Worm (Caenorhabditis elegans) whole organism, L1 larva: Measurements from ENCODE around the gene bnc-1.
A peak's percentile ranks its signal among the peaks of the same experiment; 100 is the strongest.

Experiments
- F16B12.6 ChIP-seq: fragments of 150-350 bp; optimal IDR thresholded peaks from 2 replicates; lab custom pipeline; 2014; ENCODE audit warnings: missing biosample characterization, missing genetic modification characterization
- aha-1 ChIP-seq: fragments of 150-350 bp; optimal IDR thresholded peaks from 2 replicates; lab custom pipeline; 2014; ENCODE audit warnings: missing biosample characterization, missing genetic modification characterization
- alr-1 ChIP-seq: fragments of 200-800 bp; sonication (Bioruptor generic); optimal IDR thresholded peaks from 2 replicates; lab custom pipeline; 2018; ENCODE audit warnings: borderline replicate concordance, mild to moderate bottlenecking, missing genetic modification characterization, missing compliant biosample characterization
- ama-1 ChIP-seq: fragments of 150-350 bp; optimal IDR thresholded peaks from 2 replicates; lab custom pipeline; 2014
- ceh-63 ChIP-seq: fragments of 200-800 bp; sonication (Bioruptor generic); optimal IDR thresholded peaks from 2 replicates; lab custom pipeline; 2018; ENCODE audit warnings: mild to moderate bottlenecking, missing genetic modification characterization, missing compliant biosample characterization
- ceh-8 ChIP-seq: fragments of 200-800 bp; sonication (Bioruptor generic); optimal IDR thresholded peaks from 2 replicates; lab custom pipeline; 2018; ENCODE audit warnings: mild to moderate bottlenecking, missing genetic modification characterization, moderate library complexity, missing compliant biosample characterization
- ceh-88 ChIP-seq: fragments of 200-800 bp; sonication (Bioruptor generic); IDR thresholded peaks from 2 replicates; pipeline ENCODE4 v1.3.6; 2022; ENCODE audit warnings: missing genetic modification characterization, missing compliant biosample characterization
- ceh-90 ChIP-seq: sonication (generic microtip); optimal IDR thresholded peaks from 2 replicates; lab custom pipeline; 2016; ENCODE audit warnings: missing genetic modification characterization, missing compliant biosample characterization
- ces-1 ChIP-seq: fragments of 150-350 bp; optimal IDR thresholded peaks from 2 replicates; lab custom pipeline; 2014; ENCODE audit warnings: missing biosample characterization, missing genetic modification reagents, missing genetic modification characterization
- dpl-1 ChIP-seq, 3 experiments: fragments of 150-350 bp in 2 of 3; sonication (generic microtip) in 1 of 3; optimal IDR thresholded peaks; 2 replicates each; lab custom pipeline; 2014 to 2017; ENCODE audit warnings: missing biosample characterization in 3 of 3, missing genetic modification characterization in 3 of 3, missing genetic modification reagents in 3 of 3
- efl-3 ChIP-seq: fragments of 200-800 bp; sonication (Bioruptor generic); optimal IDR thresholded peaks from 2 replicates; lab custom pipeline; 2018; ENCODE audit warnings: mild to moderate bottlenecking, missing genetic modification characterization, missing compliant biosample characterization
- elt-3 ChIP-seq, 6 experiments: fragments of 150-350 bp in 1 of 6; sonication (generic microtip); optimal IDR thresholded peaks; 2 replicates each; lab custom pipeline; 2017 to 2018; ENCODE audit warnings: missing biosample characterization in 6 of 6, missing genetic modification characterization in 6 of 6, inconsistent platforms in 1 of 6
- ets-5 ChIP-seq: fragments of 200-800 bp; sonication (Bioruptor generic); IDR thresholded peaks from 2 replicates; pipeline ENCODE4 v1.3.6; 2022; ENCODE audit warnings: missing genetic modification characterization, missing compliant biosample characterization
- fkh-10 ChIP-seq: sonication (generic microtip); optimal IDR thresholded peaks from 2 replicates; lab custom pipeline; 2017; ENCODE audit warnings: missing biosample characterization, missing genetic modification reagents, missing genetic modification characterization
- fkh-4 ChIP-seq: sonication (generic microtip); optimal IDR thresholded peaks from 2 replicates; lab custom pipeline; 2016; ENCODE audit warnings: missing compliant biosample characterization, missing genetic modification characterization, borderline replicate concordance
- grh-1 ChIP-seq: fragments of 200-800 bp; sonication (Bioruptor generic); IDR thresholded peaks from 2 replicates; pipeline ENCODE4 v1.3.6; 2022; ENCODE audit warnings: missing genetic modification reagents, missing genetic modification characterization, missing compliant biosample characterization
- hlh-17 ChIP-seq: fragments of 200-800 bp; sonication (Bioruptor generic); optimal IDR thresholded peaks from 2 replicates; lab custom pipeline; 2018; ENCODE audit warnings: missing genetic modification characterization, mild to moderate bottlenecking, missing compliant biosample characterization, moderate library complexity, borderline replicate concordance
- isw-1 ChIP-seq: fragments of 200-800 bp; sonication (Bioruptor generic); IDR thresholded peaks from 2 replicates; pipeline ENCODE4 v1.3.6; 2022; ENCODE audit warnings: missing genetic modification characterization, missing compliant biosample characterization
- jun-1 ChIP-seq: fragments of 150-350 bp; optimal IDR thresholded peaks from 2 replicates; lab custom pipeline; 2014; ENCODE audit warnings: missing biosample characterization, missing genetic modification reagents, missing genetic modification characterization
- lin-13 ChIP-seq: fragments of 150-350 bp; optimal IDR thresholded peaks from 2 replicates; lab custom pipeline; 2014; ENCODE audit warnings: missing biosample characterization, missing genetic modification reagents, missing genetic modification characterization
- lin-14 ChIP-seq: fragments of 200-800 bp; sonication (Bioruptor generic); optimal IDR thresholded peaks from 2 replicates; lab custom pipeline; 2018; ENCODE audit warnings: mild to moderate bottlenecking, missing genetic modification characterization, moderate library complexity, missing compliant biosample characterization
- lin-15B ChIP-seq: fragments of 150-350 bp; sonication (generic microtip); optimal IDR thresholded peaks from 3 replicates; lab custom pipeline; 2014; ENCODE audit warnings: missing biosample characterization, missing genetic modification characterization
- lin-35 ChIP-seq, 2 experiments: fragments of 150-350 bp; optimal IDR thresholded peaks; 2 replicates each; lab custom pipeline; 2014; ENCODE audit warnings: missing biosample characterization in 2 of 2, missing genetic modification characterization in 2 of 2, missing genetic modification reagents in 2 of 2
- lin-39 ChIP-seq: fragments of 150-350 bp; optimal IDR thresholded peaks from 2 replicates; lab custom pipeline; 2014; ENCODE audit warnings: missing biosample characterization, missing genetic modification reagents, missing genetic modification characterization
- lir-3 ChIP-seq: sonication (generic microtip); optimal IDR thresholded peaks from 2 replicates; lab custom pipeline; 2016; ENCODE audit warnings: mild to moderate bottlenecking, missing genetic modification characterization, moderate library complexity, missing compliant biosample characterization; ENCODE audit not compliant: poor library complexity
- mab-9 ChIP-seq: fragments of 200-800 bp; sonication (Bioruptor generic); IDR thresholded peaks from 2 replicates; pipeline ENCODE4 v1.3.6; 2022; ENCODE audit warnings: missing genetic modification reagents, missing genetic modification characterization, missing compliant biosample characterization
- mdl-1 ChIP-seq, 2 experiments: fragments of 150-350 bp; optimal IDR thresholded peaks; 2 replicates each; lab custom pipeline; 2014 to 2017; ENCODE audit warnings: missing biosample characterization in 2 of 2, missing genetic modification characterization in 2 of 2, inconsistent platforms in 1 of 2
- nhr-11 ChIP-seq: fragments of 150-350 bp; optimal IDR thresholded peaks from 2 replicates; lab custom pipeline; 2014; ENCODE audit warnings: missing biosample characterization, missing genetic modification characterization
- nhr-12 ChIP-seq: sonication (generic microtip); optimal IDR thresholded peaks from 2 replicates; lab custom pipeline; 2017; ENCODE audit warnings: missing biosample characterization, missing genetic modification characterization
- nhr-28 ChIP-seq: fragments of 150-350 bp; optimal IDR thresholded peaks from 2 replicates; lab custom pipeline; 2014; ENCODE audit warnings: missing biosample characterization, missing genetic modification characterization
- nhr-47 ChIP-seq: sonication (generic microtip); optimal IDR thresholded peaks from 2 replicates; lab custom pipeline; 2016; ENCODE audit warnings: mild to moderate bottlenecking, missing genetic modification characterization, moderate library complexity, missing compliant biosample characterization
- nhr-76 ChIP-seq: sonication (generic microtip); optimal IDR thresholded peaks from 2 replicates; lab custom pipeline; 2017; ENCODE audit warnings: missing biosample characterization, missing genetic modification characterization
- nhr-84 ChIP-seq: sonication (generic microtip); optimal IDR thresholded peaks from 2 replicates; lab custom pipeline; 2017; ENCODE audit warnings: missing biosample characterization, missing genetic modification characterization
- nhr-85 ChIP-seq: sonication (generic microtip); peaks from one replicate; lab custom pipeline; 2016; ENCODE audit warnings: missing genetic modification characterization, inconsistent platforms, missing compliant biosample characterization
- pag-3 ChIP-seq: sonication (generic microtip); optimal IDR thresholded peaks from 2 replicates; lab custom pipeline; 2017; ENCODE audit warnings: missing genetic modification characterization, mild to moderate bottlenecking, missing compliant biosample characterization, antibody characterized with exemption, borderline replicate concordance; ENCODE audit not compliant: insufficient read depth
- pax-3 ChIP-seq: fragments of 200-800 bp; sonication (Bioruptor generic); optimal IDR thresholded peaks from 2 replicates; lab custom pipeline; 2018; ENCODE audit warnings: mild to moderate bottlenecking, missing genetic modification characterization, moderate library complexity, missing compliant biosample characterization
- pqm-1 ChIP-seq: sonication (generic microtip); optimal IDR thresholded peaks from 3 replicates; lab custom pipeline; 2017; ENCODE audit warnings: missing biosample characterization, missing genetic modification characterization
- rnt-1 ChIP-seq: sonication (generic microtip); optimal IDR thresholded peaks from 2 replicates; lab custom pipeline; 2016; ENCODE audit warnings: mild to moderate bottlenecking, missing genetic modification characterization, moderate library complexity, missing compliant biosample characterization
- skn-1 ChIP-seq: fragments of 150-350 bp; optimal IDR thresholded peaks from 2 replicates; lab custom pipeline; 2014; ENCODE audit warnings: missing biosample characterization, missing genetic modification characterization
- snpc-4 ChIP-seq: fragments of 150-350 bp; optimal IDR thresholded peaks from 2 replicates; lab custom pipeline; 2014; ENCODE audit warnings: missing biosample characterization, missing genetic modification characterization
- sptf-1 ChIP-seq: fragments of 150-350 bp; optimal IDR thresholded peaks from 2 replicates; lab custom pipeline; 2014; ENCODE audit warnings: missing biosample characterization, missing genetic modification characterization
- swsn-7 ChIP-seq: sonication (generic microtip); optimal IDR thresholded peaks from 2 replicates; lab custom pipeline; 2016; ENCODE audit warnings: missing genetic modification characterization, missing compliant biosample characterization
- tbx-2 ChIP-seq: sonication (generic microtip); optimal IDR thresholded peaks from 2 replicates; lab custom pipeline; 2016; ENCODE audit warnings: missing genetic modification characterization, missing compliant biosample characterization
- tlp-1 ChIP-seq: fragments of 150-350 bp; optimal IDR thresholded peaks from 2 replicates; lab custom pipeline; 2014; ENCODE audit warnings: missing biosample characterization, missing genetic modification characterization
- unc-130 ChIP-seq: fragments of 150-350 bp; optimal IDR thresholded peaks from 2 replicates; lab custom pipeline; 2017; ENCODE audit warnings: missing biosample characterization, missing genetic modification characterization, inconsistent platforms
- vab-15 ChIP-seq: sonication (generic microtip); optimal IDR thresholded peaks from 2 replicates; lab custom pipeline; 2017; ENCODE audit warnings: missing genotype, mild to moderate bottlenecking, missing genetic modification characterization, missing compliant biosample characterization
- xbp-1 ChIP-seq: sonication (generic microtip); optimal IDR thresholded peaks from 2 replicates; lab custom pipeline; 2016; ENCODE audit warnings: missing genetic modification characterization, missing compliant biosample characterization
- zag-1 ChIP-seq: fragments of 150-350 bp; optimal IDR thresholded peaks from 2 replicates; lab custom pipeline; 2014; ENCODE audit warnings: missing biosample characterization, missing genetic modification characterization
- zip-4 ChIP-seq: fragments of 200-800 bp; sonication (Bioruptor generic); optimal IDR thresholded peaks from 2 replicates; lab custom pipeline; 2018; ENCODE audit warnings: mild to moderate bottlenecking, missing genetic modification characterization, moderate library complexity, missing compliant biosample characterization
- ztf-11 ChIP-seq, 2 experiments: sonication (generic microtip); optimal IDR thresholded peaks; 2 replicates each; lab custom pipeline; 2016 to 2017; ENCODE audit warnings: missing genetic modification characterization in 2 of 2, missing biosample characterization in 1 of 2, missing compliant biosample characterization in 1 of 2
- ztf-4 ChIP-seq: fragments of 150-350 bp; optimal IDR thresholded peaks from 2 replicates; lab custom pipeline; 2014; ENCODE audit warnings: missing biosample characterization, missing genetic modification characterization

bnc-1 gene

ce11 chrV:12303453-12304077 lies 26.7 kb upstream of the bnc-1 start (continued):
- TF ChIP-seq sptf-1 (no peak), nhr-76 (tag; lab: Kevin White, UChicago) (peak; percentile 78), dpl-1 (GFP tag; optimal IDR thresholded peaks at IDR 0.05; lab: Kevin White, UChicago) (peak; percentile 27 to 68 (median 56)), nhr-28 (tag; lab: Kevin White, UChicago) (no peak), elt-3 (tag; optimal IDR thresholded peaks at IDR 0.05; lab: Kevin White, UChicago) (peak in 3 of 6 experiments; percentile 36 to 61 (median 37)), lin-35 (GFP tag; optimal IDR thresholded peaks at IDR 0.05; lab: Kevin White, UChicago) (peak; percentile 71 to 74), lin-39 (tag; lab: Kevin White, UChicago) (peak; percentile 16), lir-3 (tag; lab: Kevin White, UChicago) (peak; percentile 10), nhr-11 (tag; lab: Kevin White, UChicago) (peak; percentile 19), jun-1 (tag; lab: Kevin White, UChicago) (peak; percentile 85), ets-5 (GFP tag; lab: Robert Waterston, UW) (no peak), ztf-4 (tag; lab: Kevin White, UChicago) (peak; percentile 84), ces-1 (GFP tag; lab: Kevin White, UChicago) (no peak), pax-3 (peak; percentile 93), lin-13 (GFP tag; lab: Kevin White, UChicago) (peak; percentile 65), grh-1 (GFP tag; lab: Robert Waterston, UW) (peak; percentile 74), lin-14 (GFP tag; lab: Kevin White, UChicago) (peak; percentile 76), fkh-10 (GFP tag; lab: Kevin White, UChicago) (peak; percentile 56), mab-9 (GFP tag; lab: Robert Waterston, UW) (peak; percentile 75), ceh-63 (GFP tag; lab: Kevin White, UChicago) (peak; percentile 64), rnt-1 (tag; lab: Kevin White, UChicago) (peak; percentile 91), ztf-11 (tag; optimal IDR thresholded peaks at IDR 0.05; lab: Kevin White, UChicago) (peak in 1 of 2 experiments; percentile 84), nhr-12 (tag; lab: Kevin White, UChicago) (no peak), pqm-1 (tag; lab: Kevin White, UChicago) (peak; percentile 80), lin-15B (tag; lab: Kevin White, UChicago) (peak; percentile 15), nhr-85 (peak; percentile 93), ceh-90 (tag; lab: Kevin White, UChicago) (peak; percentile 23), ceh-88 (GFP tag; lab: Robert Waterston, UW) (peak; percentile 73), nhr-47 (tag; lab: Kevin White, UChicago) (peak; percentile 93), ceh-8 (GFP tag; lab: Kevin White, UChicago) (peak; percentile 60), isw-1 (GFP tag; lab: Robert Waterston, UW) (peak; percentile 23; the same call in 1 of the 2 replicates), alr-1 (tag; lab: Kevin White, UChicago) (no peak), unc-130 (tag; lab: Kevin White, UChicago) (peak; percentile 65), xbp-1 (tag; lab: Kevin White, UChicago) (peak; percentile 72), skn-1 (peak; percentile 88), nhr-84 (tag; lab: Kevin White, UChicago) (no peak), mdl-1 (tag; optimal IDR thresholded peaks at IDR 0.05; lab: Kevin White, UChicago) (peak in 1 of 2 experiments; percentile 72), vab-15 (tag; lab: Kevin White, UChicago) (peak; percentile 36), tlp-1 (tag; lab: Kevin White, UChicago) (no peak), zag-1 (tag; lab: Kevin White, UChicago) (no peak), hlh-17 (GFP tag; lab: Kevin White, UChicago) (no peak), efl-3 (GFP tag; lab: Kevin White, UChicago) (peak; percentile 84), snpc-4 (peak; percentile 57), zip-4 (GFP tag; lab: Kevin White, UChicago) (peak; percentile 73), tbx-2 (tag; lab: Kevin White, UChicago) (peak; percentile 82), ama-1 (lab: Kevin White, UChicago) (peak; percentile 71), pag-3 (peak; percentile 56), swsn-7 (tag; lab: Kevin White, UChicago) (peak; percentile 87), aha-1 (tag; lab: Kevin White, UChicago) (no peak), F16B12.6 (no peak), fkh-4 (peak; percentile 14)
